Worm (Caenorhabditis elegans) whole organism, late embryonic: ENCODE data around the gene lact-2.

Source experiments
- rnt-1 ChIP-seq: sonication (generic microtip); optimal IDR thresholded peaks from 2 replicates; lab custom pipeline; 2016; ENCODE audit warnings: missing genetic modification characterization, missing compliant biosample characterization
- sox-4 ChIP-seq: sonication (generic microtip); optimal IDR thresholded peaks from 2 replicates; lab custom pipeline; 2017; ENCODE audit warnings: mild to moderate bottlenecking, missing genetic modification characterization, inconsistent platforms, missing compliant biosample characterization
- tbx-2 ChIP-seq: sonication (generic microtip); optimal IDR thresholded peaks from 2 replicates; lab custom pipeline; 2016; ENCODE audit warnings: missing genetic modification characterization, missing compliant biosample characterization
- tbx-7 ChIP-seq: sonication (generic microtip); optimal IDR thresholded peaks from 2 replicates; lab custom pipeline; 2016; ENCODE audit warnings: missing genotype, missing genetic modification characterization, missing compliant biosample characterization

DNA sequence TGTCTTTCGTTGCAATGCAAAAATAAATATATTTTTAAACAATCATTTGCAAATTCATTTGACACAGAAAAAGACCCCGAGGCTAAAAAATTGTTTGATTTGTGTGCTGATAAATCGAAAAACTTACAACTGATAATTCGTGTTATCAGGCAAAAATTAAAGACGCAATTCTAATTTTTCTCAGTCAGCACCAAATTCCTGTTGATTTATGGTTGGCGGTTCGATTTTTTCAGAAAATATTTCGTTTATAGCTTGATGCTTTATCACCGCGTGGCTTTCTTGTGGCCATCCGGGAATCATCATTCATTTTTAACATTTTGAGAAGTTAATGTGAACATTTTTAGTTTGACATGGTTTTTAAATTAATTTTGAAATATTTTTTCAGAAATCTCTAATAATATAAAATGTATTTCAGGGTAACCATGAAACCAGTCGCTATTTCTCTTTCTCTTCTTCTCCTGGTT lies 44.5 kb downstream of the lact-2 start, which contains the start of gene asah-2:
- TF ChIP-seq sox-4 (tag; lab: Kevin White, UChicago) (no peak), tbx-2 (tag; lab: Kevin White, UChicago) (no peak), tbx-7 (tag; lab: Kevin White, UChicago) (no peak), rnt-1 (tag; lab: Kevin White, UChicago) (no peak)
